Fruit fly (Drosophila melanogaster): Measurements from ENCODE around the gene CG9691.

dm6 chrX:9882900-9883299 is 1.3 kb upstream of the CG9691 start:
- TF ChIP-seq CG10669 (GFP tag; optimal IDR thresholded peaks at IDR 0.05) (no peak), net (GFP tag; optimal IDR thresholded peaks at IDR 0.05) (no peak), Ets21C (GFP tag; optimal IDR thresholded peaks at IDR 0.05) (no peak), Lpt (GFP tag; optimal IDR thresholded peaks at IDR 0.05) (no peak), OdsH (GFP tag; optimal IDR thresholded peaks at IDR 0.05) (no peak), achi (GFP tag; optimal IDR thresholded peaks at IDR 0.05) (no peak), Sox14 (GFP tag; optimal IDR thresholded peaks at IDR 0.05) (no peak), spab (GFP tag; optimal IDR thresholded peaks at IDR 0.05) (no peak), CG3919 (GFP tag; optimal IDR thresholded peaks at IDR 0.05) (no peak), acj6 (GFP tag; optimal IDR thresholded peaks at IDR 0.05) (no peak), Sox15 (GFP tag; optimal IDR thresholded peaks at IDR 0.05) (no peak), Gug (GFP tag; IDR thresholded peaks at IDR 0.05) (no peak), CG6276 (GFP tag; optimal IDR thresholded peaks at IDR 0.05) (no peak), fd85E (GFP tag; optimal IDR thresholded peaks at IDR 0.05) (no peak)
